Fruit fly (Drosophila melanogaster): ENCODE measurements around the gene Brms1.

DNA sequence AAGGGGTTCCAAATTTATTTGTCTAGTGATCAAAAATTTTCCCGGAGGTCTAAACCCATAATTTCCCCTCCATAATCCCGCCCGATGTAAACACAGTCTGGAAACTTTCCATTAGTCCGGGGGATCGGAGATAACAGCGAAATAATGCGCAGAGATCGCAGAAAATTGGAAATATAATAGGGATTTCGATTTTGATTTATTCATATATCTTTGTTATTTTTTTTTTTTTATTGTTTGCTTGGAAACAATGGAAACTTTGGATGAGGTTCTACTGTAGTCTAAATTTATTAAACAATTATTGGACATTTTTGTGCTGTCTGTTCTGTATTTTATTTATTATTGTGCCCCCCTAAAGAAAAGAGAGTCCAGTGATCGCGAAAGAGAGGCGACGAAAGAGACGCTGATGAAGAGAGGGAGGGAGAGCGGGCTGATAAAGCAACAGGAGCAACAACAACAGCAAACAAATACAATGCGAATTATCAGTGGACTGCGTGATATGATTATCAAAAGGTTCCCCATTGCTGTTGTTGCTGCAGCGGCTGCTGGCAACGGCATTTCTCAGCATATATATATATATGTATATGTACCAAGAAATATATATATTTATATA, 14.2 kb downstream of the Brms1 start:
- TF ChIP-seq CTCF (optimal IDR thresholded peaks at IDR 0.05), result no peak
- TF ChIP-seq CG8478 (optimal IDR thresholded peaks at IDR 0.05), result no peak

All from S2 (cell line).